Worm (Caenorhabditis elegans) whole organism, L2 larva: ENCODE measurements around the gene D1086.8.

Experiments used
- lin-39 ChIP-seq: fragments of 150-350 bp; optimal IDR thresholded peaks from 2 replicates; lab custom pipeline; 2014; ENCODE audit warnings: missing biosample characterization, missing genetic modification reagents, missing genetic modification characterization
- nhr-11 ChIP-seq: fragments of 150-350 bp; optimal IDR thresholded peaks from 2 replicates; lab custom pipeline; 2014; ENCODE audit warnings: missing biosample characterization, missing genetic modification characterization
- nhr-12 ChIP-seq: fragments of 150-350 bp; optimal IDR thresholded peaks from 2 replicates; lab custom pipeline; 2014; ENCODE audit warnings: missing biosample characterization, missing genetic modification characterization
- nhr-25 ChIP-seq: fragments of 150-350 bp; sonication (generic microtip); optimal IDR thresholded peaks from 3 replicates; lab custom pipeline; 2014; ENCODE audit warnings: missing biosample characterization, missing genetic modification characterization
- ztf-11 ChIP-seq: sonication (generic microtip); optimal IDR thresholded peaks from 2 replicates; lab custom pipeline; 2017; ENCODE audit warnings: missing biosample characterization, missing genetic modification characterization

DNA sequence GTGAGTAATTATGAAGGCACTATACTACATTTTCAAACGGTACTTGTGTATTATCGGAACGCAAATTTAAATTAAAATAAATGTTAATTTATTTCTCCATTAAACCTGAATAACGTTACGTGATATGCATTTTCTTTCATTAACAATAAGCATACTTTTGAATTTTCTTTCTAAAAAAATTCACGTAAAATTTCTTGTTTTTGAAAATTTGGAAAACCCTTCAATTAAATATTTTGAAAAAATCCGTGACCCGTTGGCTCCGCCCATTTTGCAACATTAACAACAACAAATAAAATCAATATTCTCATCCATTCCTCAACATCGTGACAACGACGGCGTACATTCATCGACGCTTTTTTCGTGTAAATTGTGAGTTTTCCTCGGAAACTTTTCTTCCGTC, 52.3 kb downstream of the D1086.8 start, which contains the start of gene acs-10:
- TF ChIP-seq nhr-11 (tag; lab: Kevin White, UChicago) (no peak), nhr-12 (tag; lab: Kevin White, UChicago) (no peak), lin-39 (no peak), ztf-11 (tag; lab: Kevin White, UChicago) (no peak), nhr-25 (tag; lab: Kevin White, UChicago) (no peak)
